Worm (Caenorhabditis elegans): ENCODE data around the gene attf-3.

DNA sequence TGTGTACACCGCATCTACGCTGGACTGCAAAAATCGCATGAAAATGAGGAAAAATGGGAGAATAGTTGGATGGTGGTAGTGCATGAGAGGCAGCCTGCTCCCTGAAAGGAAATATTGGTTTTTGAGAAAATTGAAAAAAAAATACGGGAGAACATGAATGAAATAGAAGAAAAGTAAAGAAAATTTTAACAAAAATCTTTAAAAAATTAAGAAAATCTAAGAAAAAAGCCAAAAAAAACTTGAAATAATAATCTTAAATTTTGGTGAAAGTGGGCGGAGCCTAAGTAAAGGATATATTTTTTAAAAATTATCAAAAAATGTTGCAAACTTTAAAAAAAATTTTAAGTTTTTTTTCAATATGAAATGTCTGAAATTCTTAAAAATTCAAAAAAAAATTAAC, 62.3 kb downstream of the attf-3 start, which contains the start of gene H10E21.5:
- TF ChIP-seq duxl-1 (tag; optimal IDR thresholded peaks at IDR 0.05; ENCODE audit: poor library complexity), result no peak
- no peak for TF ChIP-seq dmd-8 (GFP tag; IDR thresholded peaks at IDR 0.05)
- no peak for TF ChIP-seq dpl-1 (GFP tag; optimal IDR thresholded peaks at IDR 0.05)
- TF ChIP-seq daf-12 (tag; optimal IDR thresholded peaks at IDR 0.05), result no peak
- no peak for TF ChIP-seq aly-2 (tag; optimal IDR thresholded peaks at IDR 0.05)
- no peak for TF ChIP-seq lsy-2 (tag; optimal IDR thresholded peaks at IDR 0.05)
- TF ChIP-seq ceh-28 (tag; optimal IDR thresholded peaks at IDR 0.05), result no peak
- TF ChIP-seq unc-39 (tag; optimal IDR thresholded peaks at IDR 0.05), result no peak
- TF ChIP-seq nhr-11 (tag; optimal IDR thresholded peaks at IDR 0.05), result no peak

All from whole organism, L4 larva.